Worm (Caenorhabditis elegans): ENCODE results near the gene col-130.
A peak's percentile ranks its signal among the peaks of the same experiment; 100 is the strongest.
"Not testable (repeated sequence)": the region's sequence is repeated elsewhere in the genome, so short reads cannot be mapped to it uniquely, and the experiment has no call there.

The col-130 gene

ce11 chrIV:12428467-12428866 lies at the start of gene col-130:
Gene col-130, minus strand, starts transcription at chrIV:12428516.
- no peak for TF ChIP-seq nhr-10 (tag; optimal IDR thresholded peaks at IDR 0.05)

DNA sequence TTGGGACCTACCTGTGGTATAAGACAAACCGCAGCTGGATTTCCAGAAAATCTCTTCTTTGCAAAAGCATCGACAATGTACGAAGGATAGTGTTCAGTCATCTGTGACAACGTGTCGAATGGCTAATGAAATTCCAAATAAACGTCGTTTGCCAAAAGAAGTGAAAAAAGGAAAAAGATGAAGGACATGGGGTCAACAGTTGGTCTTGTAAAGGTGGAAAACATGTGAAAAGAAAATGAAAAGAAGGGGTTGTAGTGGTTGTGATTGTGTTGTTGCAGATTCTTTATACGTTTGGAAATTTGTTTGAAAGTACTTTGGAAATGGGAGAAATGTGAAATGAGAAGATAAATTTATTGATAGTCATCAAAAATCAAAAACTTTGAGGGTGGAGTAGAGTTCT lies 48.6 kb upstream of the col-130 start, which contains the start of gene T04A11.1:
Gene T04A11.1, minus strand, starts transcription at position 101 of the 400 bp plus-strand sequence.
- TF ChIP-seq nhr-12, ztf-11, gmeb-1 (tag; optimal IDR thresholded peaks at IDR 0.05): not testable (repeated sequence)

- TF ChIP-seq dmd-4 (tag; optimal IDR thresholded peaks at IDR 0.05) (no peak), ztf-11 (tag; optimal IDR thresholded peaks at IDR 0.05) (no peak), alr-1 (tag; optimal IDR thresholded peaks at IDR 0.05) (no peak), elt-3 (tag; optimal IDR thresholded peaks at IDR 0.05) (no peak), mdl-1 (tag; optimal IDR thresholded peaks at IDR 0.05) (no peak), ama-1 (optimal IDR thresholded peaks at IDR 0.05) (no peak), C34F6.9 (tag; optimal IDR thresholded peaks at IDR 0.05) (no peak), lin-13 (GFP tag; optimal IDR thresholded peaks at IDR 0.05) (no peak), fos-1 (tag; optimal IDR thresholded peaks at IDR 0.05) (no peak), sma-3 (GFP tag; optimal IDR thresholded peaks at IDR 0.05) (no peak), elt-1 (tag; optimal IDR thresholded peaks at IDR 0.05) (no peak), ztf-1 (GFP tag; conservative IDR thresholded peaks at IDR 0.05) (no peak), ceh-82 (tag; optimal IDR thresholded peaks at IDR 0.05) (no peak)
Observed at ce11 chrIV:12468359-12468758, 40.0 kb upstream of the col-130 start, which contains the start of gene igdb-2. Gene igdb-2, plus strand, starts transcription at chrIV:12468659.

ce11 chrIV:12467761-12468160 lies 39.4 kb upstream of the col-130 start:
- TF ChIP-seq egl-27 (tag; optimal IDR thresholded peaks at IDR 0.05) (no peak), nhr-77 (tag; optimal IDR thresholded peaks at IDR 0.05) (no peak), nhr-25 (tag; optimal IDR thresholded peaks at IDR 0.05) (peak; percentile 30), nhr-129 (tag; optimal IDR thresholded peaks at IDR 0.05) (peak; percentile 51)

DNA sequence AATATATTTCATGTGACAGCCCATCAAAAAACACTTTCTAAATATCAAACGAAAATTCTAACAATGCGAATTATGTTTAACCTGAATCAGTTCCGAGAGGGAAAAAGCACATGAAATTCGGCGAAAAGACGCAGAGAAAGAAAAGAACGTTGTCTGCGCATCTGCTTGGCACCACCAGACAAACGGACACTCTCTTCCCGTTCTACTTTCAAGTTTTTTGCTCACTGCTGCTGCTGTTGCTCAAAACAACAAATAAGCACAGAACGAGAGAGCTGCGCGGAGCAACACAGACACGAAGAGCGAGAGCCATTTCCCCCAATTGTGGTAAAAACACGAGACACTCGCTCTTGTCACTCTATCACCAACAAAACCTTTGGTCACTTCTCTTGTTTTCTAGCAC lies 36.5 kb upstream of the col-130 start:
- no peak for TF ChIP-seq ztf-4 (tag; optimal IDR thresholded peaks at IDR 0.05)
- TF ChIP-seq lsy-2 (tag; optimal IDR thresholded peaks at IDR 0.05) = no peak
- no peak for TF ChIP-seq crh-2 (tag; optimal IDR thresholded peaks at IDR 0.05)
- TF ChIP-seq Y55F3AM.14 (GFP tag; optimal IDR thresholded peaks at IDR 0.05) = no peak
- TF ChIP-seq ZK546.5 (tag; optimal IDR thresholded peaks at IDR 0.05) = no peak
- no peak for TF ChIP-seq dmd-4 (tag; optimal IDR thresholded peaks at IDR 0.05)
- TF ChIP-seq nhr-12 (tag; optimal IDR thresholded peaks at IDR 0.05) = no peak
- TF ChIP-seq skn-1 (tag; optimal IDR thresholded peaks at IDR 0.05) = no peak
- TF ChIP-seq C34F6.9 (tag; optimal IDR thresholded peaks at IDR 0.05) = peak; percentile 55
- TF ChIP-seq ztf-11 (tag; optimal IDR thresholded peaks at IDR 0.05) = no peak
- no peak for TF ChIP-seq F13H6.1 (tag; optimal IDR thresholded peaks at IDR 0.05)
- no peak for TF ChIP-seq ceh-82 (tag; optimal IDR thresholded peaks at IDR 0.05)
- TF ChIP-seq sma-3 (GFP tag; optimal IDR thresholded peaks at IDR 0.05) = no peak
- TF ChIP-seq alr-1 (tag; optimal IDR thresholded peaks at IDR 0.05) = no peak
- no peak for TF ChIP-seq nhr-10 (tag; optimal IDR thresholded peaks at IDR 0.05)
- TF ChIP-seq elt-1 (tag; optimal IDR thresholded peaks at IDR 0.05) = no peak
- no peak for TF ChIP-seq fos-1 (tag; optimal IDR thresholded peaks at IDR 0.05)
- no peak for TF ChIP-seq nhr-77 (tag; optimal IDR thresholded peaks at IDR 0.05)
- TF ChIP-seq unc-55 (GFP tag; optimal IDR thresholded peaks at IDR 0.05) = peak; percentile 63
- TF ChIP-seq mbf-1 (tag; optimal IDR thresholded peaks at IDR 0.05) = no peak
- TF ChIP-seq lin-13 (GFP tag; optimal IDR thresholded peaks at IDR 0.05) = no peak
- TF ChIP-seq nhr-21 (tag; optimal IDR thresholded peaks at IDR 0.05) = no peak
- TF ChIP-seq egl-27 (tag; optimal IDR thresholded peaks at IDR 0.05) = no peak
- TF ChIP-seq unc-39 (tag; optimal IDR thresholded peaks at IDR 0.05) = no peak
- TF ChIP-seq nhr-129 (tag; optimal IDR thresholded peaks at IDR 0.05) = peak; percentile 83
- TF ChIP-seq blmp-1 (tag; optimal IDR thresholded peaks at IDR 0.05; ENCODE audit: insufficient read depth) = no peak
- TF ChIP-seq unc-62 (GFP tag; optimal IDR thresholded peaks at IDR 0.05) = no peak
- TF ChIP-seq aly-2 (tag; optimal IDR thresholded peaks at IDR 0.05) = no peak
- no peak for TF ChIP-seq sem-4 (tag; optimal IDR thresholded peaks at IDR 0.05)
- peak; percentile 40 for TF ChIP-seq lin-11 (tag; optimal IDR thresholded peaks at IDR 0.05)
